Worm (Caenorhabditis elegans) whole organism, L4 larva: ENCODE data around the gene R09E12.9.

ENCODE experiments used
- D1046.2 ChIP-seq: fragments of 200-800 bp; sonication (Bioruptor generic); IDR thresholded peaks from 2 replicates; pipeline ENCODE4 v1.3.6; 2022; ENCODE audit warnings: missing genetic modification characterization, missing compliant biosample characterization
- F37D6.2 ChIP-seq: sonication (generic microtip); optimal IDR thresholded peaks from 2 replicates; lab custom pipeline; 2016; ENCODE audit warnings: mild to moderate bottlenecking, missing genetic modification characterization, missing compliant biosample characterization
- F44E2.7 ChIP-seq: fragments of 200-800 bp; sonication (Bioruptor generic); IDR thresholded peaks from 2 replicates; pipeline ENCODE4 v2.1.2; 2022; ENCODE audit warnings: missing genetic modification characterization, missing compliant biosample characterization
- T20F7.1 ChIP-seq: fragments of 200-800 bp; sonication (Bioruptor generic); optimal IDR thresholded peaks from 2 replicates; lab custom pipeline; 2018; ENCODE audit warnings: mild to moderate bottlenecking, missing genetic modification characterization, missing compliant biosample characterization
- T26A8.4 ChIP-seq: fragments of 200-800 bp; sonication (Bioruptor generic); IDR thresholded peaks from 2 replicates; pipeline ENCODE4 v1.3.6; 2022; ENCODE audit warnings: missing genetic modification characterization, missing compliant biosample characterization
- Y105C5A.15 ChIP-seq: fragments of 200-800 bp; sonication (Bioruptor generic); IDR thresholded peaks from 2 replicates; pipeline ENCODE4 v1.3.6; 2022; ENCODE audit warnings: missing genetic modification characterization, missing compliant biosample characterization
- Y48G9A.11 ChIP-seq: fragments of 200-800 bp; sonication (Bioruptor generic); IDR thresholded peaks from 2 replicates; pipeline ENCODE4 v1.3.6; 2022; ENCODE audit warnings: missing genetic modification reagents, missing genetic modification characterization, missing compliant biosample characterization
- Y5F2A.4 ChIP-seq: fragments of 200-800 bp; sonication (Bioruptor generic); optimal IDR thresholded peaks from 2 replicates; lab custom pipeline; 2018; ENCODE audit warnings: mild to moderate bottlenecking, missing genetic modification characterization, missing compliant biosample characterization
- Y75B8A.6 ChIP-seq: fragments of 200-800 bp; sonication (Bioruptor generic); IDR thresholded peaks from 2 replicates; pipeline ENCODE4 v1.3.6; 2022; ENCODE audit warnings: missing genetic modification reagents, missing genetic modification characterization, missing compliant biosample characterization
- ZK546.5 ChIP-seq, 2 experiments: sonication (generic microtip); optimal IDR thresholded peaks; 2 replicates each; lab custom pipeline; 2017; ENCODE audit warnings: missing biosample characterization in 2 of 2, missing genetic modification characterization in 2 of 2
- aly-2 ChIP-seq: sonication (generic microtip); optimal IDR thresholded peaks from 2 replicates; lab custom pipeline; 2018; ENCODE audit warnings: missing biosample characterization, missing genetic modification characterization
- ceh-20 ChIP-seq: fragments of 200-800 bp; sonication (Bioruptor generic); IDR thresholded peaks from 2 replicates; pipeline ENCODE4 v1.3.6; 2022; ENCODE audit warnings: missing genetic modification reagents, missing genetic modification characterization, missing compliant biosample characterization
- ceh-28 ChIP-seq: fragments of 150-350 bp; optimal IDR thresholded peaks from 2 replicates; lab custom pipeline; 2014; ENCODE audit warnings: missing biosample characterization, missing genetic modification reagents, missing genetic modification characterization
- daf-16 ChIP-seq, 3 experiments: sonication (generic microtip); optimal IDR thresholded peaks; 2 replicates each; lab custom pipeline; 2016 to 2017; ENCODE audit warnings: missing genetic modification characterization in 3 of 3, missing genetic modification reagents in 3 of 3, mild to moderate bottlenecking in 2 of 3, missing compliant biosample characterization in 2 of 3, missing biosample characterization in 1 of 3, moderate library complexity in 1 of 3
- dmd-6 ChIP-seq: fragments of 200-800 bp; sonication (Bioruptor generic); IDR thresholded peaks from 2 replicates; pipeline ENCODE4 v1.3.6; 2022; ENCODE audit warnings: missing genetic modification reagents, missing genetic modification characterization, missing compliant biosample characterization
- dmd-9 ChIP-seq: fragments of 200-800 bp; sonication (Bioruptor generic); IDR thresholded peaks from 2 replicates; pipeline ENCODE4 v1.3.6; 2022; ENCODE audit warnings: missing genetic modification reagents, missing genetic modification characterization, missing compliant biosample characterization
- dpl-1 ChIP-seq: fragments of 150-350 bp; optimal IDR thresholded peaks from 2 replicates; lab custom pipeline; 2014; ENCODE audit warnings: missing biosample characterization, missing genetic modification reagents, missing genetic modification characterization
- duxl-1 ChIP-seq: sonication (generic microtip); optimal IDR thresholded peaks from 2 replicates; lab custom pipeline; 2016; ENCODE audit warnings: mild to moderate bottlenecking, missing genetic modification characterization, moderate library complexity, missing compliant biosample characterization; ENCODE audit not compliant: poor library complexity
- dve-1 ChIP-seq: sonication (generic microtip); optimal IDR thresholded peaks from 2 replicates; lab custom pipeline; 2017; ENCODE audit warnings: antibody characterized with exemption, mild to moderate bottlenecking, missing genetic modification characterization, missing compliant biosample characterization; ENCODE audit not compliant: insufficient read depth
- egl-43 ChIP-seq: fragments of 200-800 bp; sonication (Bioruptor generic); IDR thresholded peaks from 2 replicates; pipeline ENCODE4 v1.3.6; 2022; ENCODE audit warnings: missing genetic modification reagents, missing genetic modification characterization, missing compliant biosample characterization
- fkh-10 ChIP-seq: fragments of 150-350 bp; optimal IDR thresholded peaks from 2 replicates; lab custom pipeline; 2014; ENCODE audit warnings: missing biosample characterization, missing genetic modification reagents, missing genetic modification characterization
- hmg-1.1 ChIP-seq: fragments of 200-800 bp; sonication (Bioruptor generic); IDR thresholded peaks from 2 replicates; pipeline ENCODE4 v1.3.6; 2022; ENCODE audit warnings: missing genetic modification reagents, missing genetic modification characterization, missing compliant biosample characterization
- lim-7 ChIP-seq: fragments of 200-800 bp; sonication (Bioruptor generic); IDR thresholded peaks from 2 replicates; pipeline ENCODE4 v1.3.6; 2022; ENCODE audit warnings: missing genetic modification characterization, missing compliant biosample characterization
- lin-38 ChIP-seq: fragments of 200-800 bp; sonication (Bioruptor generic); IDR thresholded peaks from 2 replicates; pipeline ENCODE4 v1.3.6; 2022; ENCODE audit warnings: missing genetic modification reagents, missing genetic modification characterization, missing compliant biosample characterization
- lir-3 ChIP-seq: sonication (generic microtip); optimal IDR thresholded peaks from 2 replicates; lab custom pipeline; 2016; ENCODE audit warnings: mild to moderate bottlenecking, missing genetic modification characterization, missing compliant biosample characterization
- lsy-2 ChIP-seq, 2 experiments: fragments of 150-350 bp in 1 of 2; sonication (generic microtip) in 1 of 2; optimal IDR thresholded peaks; 2 replicates each; lab custom pipeline; 2014 to 2017; ENCODE audit warnings: missing biosample characterization in 2 of 2, missing genetic modification characterization in 2 of 2
- madf-9 ChIP-seq: fragments of 200-800 bp; sonication (Bioruptor generic); conservative IDR thresholded peaks from 2 replicates; pipeline ENCODE4 v1.3.6; 2022; ENCODE audit warnings: missing genetic modification reagents, missing genetic modification characterization, missing compliant biosample characterization
- mdl-1 ChIP-seq, 2 experiments: fragments of 150-350 bp in 1 of 2; sonication (generic microtip) in 1 of 2; optimal IDR thresholded peaks; 2 replicates each; lab custom pipeline; 2014 to 2017; ENCODE audit warnings: missing biosample characterization in 2 of 2, missing genetic modification characterization in 2 of 2
- mep-1 ChIP-seq: fragments of 150-350 bp; sonication (generic microtip); optimal IDR thresholded peaks from 3 replicates; lab custom pipeline; 2014; ENCODE audit warnings: missing biosample characterization, missing genetic modification characterization
- mxl-3 ChIP-seq: fragments of 200-800 bp; sonication (Bioruptor generic); optimal IDR thresholded peaks from 2 replicates; lab custom pipeline; 2018; ENCODE audit warnings: mild to moderate bottlenecking, missing genetic modification characterization, missing compliant biosample characterization
- nhr-10 ChIP-seq: fragments of 150-350 bp; optimal IDR thresholded peaks from 2 replicates; lab custom pipeline; 2014; ENCODE audit warnings: missing biosample characterization, missing genetic modification characterization
- nhr-102 ChIP-seq: sonication (generic microtip); optimal IDR thresholded peaks from 2 replicates; lab custom pipeline; 2016; ENCODE audit warnings: mild to moderate bottlenecking, missing genetic modification characterization, moderate library complexity, missing compliant biosample characterization
- nhr-11 ChIP-seq: fragments of 150-350 bp; optimal IDR thresholded peaks from 2 replicates; lab custom pipeline; 2014; ENCODE audit warnings: missing biosample characterization, missing genetic modification characterization
- nhr-111 ChIP-seq: fragments of 200-800 bp; sonication (Bioruptor generic); optimal IDR thresholded peaks from 2 replicates; lab custom pipeline; 2018; ENCODE audit warnings: mild to moderate bottlenecking, missing genetic modification characterization, missing compliant biosample characterization
- nhr-237 ChIP-seq: sonication (generic microtip); optimal IDR thresholded peaks from 2 replicates; lab custom pipeline; 2017; ENCODE audit warnings: missing biosample characterization, missing genetic modification characterization
- nhr-28 ChIP-seq: fragments of 150-350 bp; optimal IDR thresholded peaks from 2 replicates; lab custom pipeline; 2014; ENCODE audit warnings: missing biosample characterization, missing genetic modification characterization
- nhr-41 ChIP-seq: fragments of 200-800 bp; sonication (Bioruptor generic); IDR thresholded peaks from 2 replicates; pipeline ENCODE4 v1.3.6; 2022; ENCODE audit warnings: missing genetic modification reagents, missing genetic modification characterization, missing compliant biosample characterization
- nhr-42 ChIP-seq: fragments of 200-800 bp; sonication (Bioruptor generic); IDR thresholded peaks from 2 replicates; pipeline ENCODE4 v1.3.6; 2022; ENCODE audit warnings: missing genetic modification characterization, missing compliant biosample characterization
- nhr-77 ChIP-seq: fragments of 150-350 bp; optimal IDR thresholded peaks from 2 replicates; lab custom pipeline; 2014; ENCODE audit warnings: missing biosample characterization, missing genetic modification characterization
- pha-4 ChIP-seq, 2 experiments: fragments of 150-350 bp in 1 of 2; fragments of 200-800 bp in 1 of 2; sonication (Bioruptor generic) in 1 of 2; IDR thresholded peaks in 1 of 2; optimal IDR thresholded peaks in 1 of 2; 2 replicates each; pipeline versions ENCODE4 v1.3.6 to Lab custom; 2014 to 2022; ENCODE audit warnings: missing genetic modification characterization in 2 of 2, missing genetic modification reagents in 2 of 2, missing biosample characterization in 1 of 2, missing compliant biosample characterization in 1 of 2
- rbr-2 ChIP-seq: sonication (generic microtip); optimal IDR thresholded peaks from 2 replicates; lab custom pipeline; 2016; ENCODE audit warnings: missing genotype, missing genetic modification characterization, missing compliant biosample characterization
- saeg-2 ChIP-seq: fragments of 200-800 bp; sonication (Bioruptor generic); IDR thresholded peaks from 2 replicates; pipeline ENCODE4 v1.3.6; 2022; ENCODE audit warnings: missing genetic modification reagents, missing genetic modification characterization, missing compliant biosample characterization
- skn-1 ChIP-seq: fragments of 150-350 bp; optimal IDR thresholded peaks from 2 replicates; lab custom pipeline; 2014; ENCODE audit warnings: missing biosample characterization, missing genetic modification characterization
- unc-130 ChIP-seq: sonication (generic microtip); optimal IDR thresholded peaks from 2 replicates; lab custom pipeline; 2016; ENCODE audit warnings: missing genetic modification reagents, missing genetic modification characterization, missing compliant biosample characterization
- zfp-3 ChIP-seq: fragments of 200-800 bp; sonication (Bioruptor generic); conservative IDR thresholded peaks from 2 replicates; pipeline ENCODE4 v1.3.6; 2022; ENCODE audit warnings: missing genetic modification reagents, missing genetic modification characterization, missing compliant biosample characterization
- zip-11 ChIP-seq: fragments of 200-800 bp; sonication (Bioruptor generic); IDR thresholded peaks from 2 replicates; pipeline ENCODE4 v1.3.6; 2022; ENCODE audit warnings: missing genetic modification characterization, missing compliant biosample characterization
- ztf-7 ChIP-seq: fragments of 150-350 bp; optimal IDR thresholded peaks from 2 replicates; lab custom pipeline; 2014; ENCODE audit warnings: missing biosample characterization, missing genetic modification characterization

The R09E12.9 gene

DNA sequence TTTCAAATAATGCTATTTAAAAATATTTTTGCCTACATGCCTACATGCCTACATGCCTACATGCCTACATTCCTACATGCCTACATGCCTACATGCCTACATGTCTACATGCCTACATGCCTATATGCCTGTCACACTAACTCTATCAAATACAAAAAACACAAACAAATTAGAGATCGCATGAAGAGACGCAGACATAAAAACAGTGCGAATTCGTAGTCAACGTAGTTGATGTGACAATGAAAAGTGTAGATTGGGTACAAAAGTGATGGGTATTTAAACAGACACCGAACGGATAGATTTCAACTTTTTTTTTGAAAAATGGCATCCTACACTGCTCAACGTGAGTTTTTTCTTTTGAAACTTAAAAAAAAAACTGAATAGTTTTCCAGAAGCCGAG lies at the start of gene R09E12.9:
TSS of gene R09E12.9 (plus strand) at position 316 of the 400 bp plus-strand sequence.
- TF ChIP-seq rbr-2 (tag; lab: Kevin White, UChicago) = no peak
- no peak for TF ChIP-seq saeg-2
- peak; percentile 100 for TF ChIP-seq nhr-28 (tag; lab: Kevin White, UChicago)
- TF ChIP-seq aly-2 (tag; lab: Kevin White, UChicago) = no peak
- no peak for TF ChIP-seq ztf-7 (tag; lab: Kevin White, UChicago)
- peak; percentile 3 for TF ChIP-seq dpl-1 (GFP tag; lab: Kevin White, UChicago)
- no peak for TF ChIP-seq ceh-20 (GFP tag; lab: Robert Waterston, UW)
- TF ChIP-seq nhr-77 = peak; percentile 100
- TF ChIP-seq nhr-10 = no peak
- TF ChIP-seq duxl-1 = peak; percentile 20
- TF ChIP-seq fkh-10 (GFP tag; lab: Kevin White, UChicago) = no peak
- no peak for TF ChIP-seq D1046.2 (GFP tag; lab: Robert Waterston, UW)
- TF ChIP-seq ZK546.5 (tag; optimal IDR thresholded peaks at IDR 0.05; lab: Kevin White, UChicago) = no peak
- TF ChIP-seq daf-16 (GFP tag; optimal IDR thresholded peaks at IDR 0.05; lab: Kevin White, UChicago) = no peak
- no peak for TF ChIP-seq daf-16 (tag; optimal IDR thresholded peaks at IDR 0.05; lab: Kevin White, UChicago)
- TF ChIP-seq hmg-1.1 (GFP tag; lab: Robert Waterston, UW) = no peak
- no peak for TF ChIP-seq nhr-102 (tag; lab: Kevin White, UChicago)
- TF ChIP-seq unc-130 = no peak
- TF ChIP-seq pha-4 (GFP tag; IDR thresholded peaks at IDR 0.05; lab: Robert Waterston, UW) = no peak
- TF ChIP-seq pha-4 (tag; optimal IDR thresholded peaks at IDR 0.05; lab: Kevin White, UChicago) = no peak
- TF ChIP-seq zip-11 = no peak
- TF ChIP-seq madf-9 (GFP tag; lab: Robert Waterston, UW) = no peak
- no peak for TF ChIP-seq Y75B8A.6
- no peak for TF ChIP-seq lim-7 (GFP tag; lab: Robert Waterston, UW)
- no peak for TF ChIP-seq F37D6.2 (tag; lab: Kevin White, UChicago)
- no peak for TF ChIP-seq ceh-28 (tag; lab: Kevin White, UChicago)
- no peak for TF ChIP-seq nhr-41 (GFP tag; lab: Robert Waterston, UW)
- peak; percentile 95 for TF ChIP-seq nhr-42
- no peak for TF ChIP-seq T20F7.1

- peak; percentile 96 for TF ChIP-seq dve-1 (tag; lab: Kevin White, UChicago)
- TF ChIP-seq pha-4 (GFP tag; IDR thresholded peaks at IDR 0.05; lab: Robert Waterston, UW) = 0 out of 2 replicates have a peak, but pooled peaks have one; percentile 14
- TF ChIP-seq pha-4 (tag; optimal IDR thresholded peaks at IDR 0.05; lab: Kevin White, UChicago) = no peak
- peak; percentile 13; the same call in 1 of the 2 replicates for TF ChIP-seq dmd-6 (GFP tag; lab: Robert Waterston, UW)
- TF ChIP-seq egl-43 = 0 out of 2 replicates have a peak, but pooled peaks have one; percentile 4
- peak; percentile 13; the same call in 1 of the 2 replicates for TF ChIP-seq lin-38 (GFP tag; lab: Robert Waterston, UW)
- TF ChIP-seq nhr-11 (tag; lab: Kevin White, UChicago) = peak; percentile 69
- peak in 1 of 2 experiments; percentile 69 for TF ChIP-seq lsy-2 (tag; optimal IDR thresholded peaks at IDR 0.05; lab: Kevin White, UChicago)
- peak; percentile 26 to 81 for TF ChIP-seq mdl-1 (tag; optimal IDR thresholded peaks at IDR 0.05; lab: Kevin White, UChicago)
- peak; percentile 39; the same call in 1 of the 2 replicates for TF ChIP-seq T26A8.4 (GFP tag; lab: Robert Waterston, UW)
- TF ChIP-seq lir-3 (tag; lab: Kevin White, UChicago) = no peak
- peak; percentile 68 for TF ChIP-seq nhr-28 (tag; lab: Kevin White, UChicago)
- TF ChIP-seq Y5F2A.4 (GFP tag; lab: Kevin White, UChicago) = no peak
- peak; percentile 18 for TF ChIP-seq nhr-102 (tag; lab: Kevin White, UChicago)
- no peak for TF ChIP-seq skn-1 (tag; lab: Kevin White, UChicago)
- peak; percentile 23 for TF ChIP-seq T20F7.1
- 0 out of 2 replicates have a peak, but pooled peaks have one; percentile 10 for TF ChIP-seq Y75B8A.6
- 0 out of 2 replicates have a peak, but pooled peaks have one; percentile 23 for TF ChIP-seq zfp-3 (GFP tag; lab: Robert Waterston, UW)
- TF ChIP-seq dmd-9 (GFP tag; lab: Robert Waterston, UW) = 0 out of 2 replicates have a peak, but pooled peaks have one; percentile 16
- TF ChIP-seq nhr-237 (tag; lab: Kevin White, UChicago) = no peak
- peak; percentile 59 for TF ChIP-seq mxl-3 (GFP tag; lab: Kevin White, UChicago)
- TF ChIP-seq nhr-111 (GFP tag; lab: Kevin White, UChicago) = peak; percentile 47
- 0 out of 2 replicates have a peak, but pooled peaks have one; percentile 28 for TF ChIP-seq Y105C5A.15 (GFP tag; lab: Robert Waterston, UW)
- TF ChIP-seq F44E2.7 (GFP tag; lab: Robert Waterston, UW) = no peak
- TF ChIP-seq mep-1 = peak; percentile 61
- peak in 1 of 2 experiments; percentile 62 for TF ChIP-seq daf-16 (GFP tag; optimal IDR thresholded peaks at IDR 0.05; lab: Kevin White, UChicago)
- TF ChIP-seq daf-16 (tag; optimal IDR thresholded peaks at IDR 0.05; lab: Kevin White, UChicago) = peak; percentile 56
- TF ChIP-seq Y48G9A.11 (GFP tag; lab: Robert Waterston, UW) = 0 out of 2 replicates have a peak, but pooled peaks have one; percentile 10
Observed at ce11 chrV:728822-729493, 48.4 kb upstream of the R09E12.9 start.
